Worm (Caenorhabditis elegans) whole organism, dauer: Measurements from ENCODE around the gene C50C3.19.

Source experiments
- unc-62 ChIP-seq: sonication (generic microtip); optimal IDR thresholded peaks from 2 replicates; lab custom pipeline; 2017; ENCODE audit warnings: missing biosample characterization, missing genetic modification reagents, missing genetic modification characterization

C50C3.19 gene

ce11 chrIII:8182573-8182972 is 8.0 kb upstream of the C50C3.19 start:
- TF ChIP-seq unc-62 (GFP tag; lab: Kevin White, UChicago): no peak

ce11 chrIII:8185130-8185529 is 5.5 kb upstream of the C50C3.19 start:
- TF ChIP-seq unc-62 (GFP tag; lab: Kevin White, UChicago): no peak

- TF ChIP-seq unc-62 (GFP tag; lab: Kevin White, UChicago): no peak
These were observed 1.1 kb downstream of the C50C3.19 start, which contains the start of gene C50C3.1 for ce11 chrIII:8191695-8192094. Gene C50C3.1, plus strand, starts transcription at chrIII:8191995.

ce11 chrIII:8199060-8199459 is 8.5 kb downstream of the C50C3.19 start:
- TF ChIP-seq unc-62 (GFP tag; lab: Kevin White, UChicago): no peak

ce11 chrIII:8201117-8201516 is 10.5 kb downstream of the C50C3.19 start, which contains the start of gene unc-36:
Gene unc-36, minus strand, starts transcription at chrIII:8201217.
- TF ChIP-seq unc-62 (GFP tag; lab: Kevin White, UChicago): no peak

- no peak for TF ChIP-seq unc-62 (GFP tag; lab: Kevin White, UChicago)
These were observed 11.2 kb downstream of the C50C3.19 start for ce11 chrIII:8201760-8202159.

- no peak for TF ChIP-seq unc-62 (GFP tag; lab: Kevin White, UChicago)
These were observed 12.1 kb downstream of the C50C3.19 start, which contains the start of gene snb-5 for ce11 chrIII:8202754-8203153. Gene snb-5, plus strand, starts transcription at chrIII:8203054.

ce11 chrIII:8209775-8210174 is 19.2 kb downstream of the C50C3.19 start, which contains the start of gene C30A5.10:
Gene C30A5.10, minus strand, starts transcription at chrIII:8209875.
- TF ChIP-seq unc-62 (GFP tag; lab: Kevin White, UChicago): no peak

ce11 chrIII:8211562-8211961 is 21.0 kb downstream of the C50C3.19 start:
- TF ChIP-seq unc-62 (GFP tag; lab: Kevin White, UChicago): no peak

- TF ChIP-seq unc-62 (GFP tag; lab: Kevin White, UChicago): no peak
These were observed 25.6 kb downstream of the C50C3.19 start, which contains the start of gene unc-86 for ce11 chrIII:8216224-8216623. Gene unc-86, minus strand, starts transcription at chrIII:8216336.

- TF ChIP-seq unc-62 (GFP tag; lab: Kevin White, UChicago): no peak
These were observed 27.3 kb downstream of the C50C3.19 start, which contains the start of gene C30A5.16 for ce11 chrIII:8217919-8218318. Gene C30A5.16, plus strand, starts transcription at chrIII:8218219.

ce11 chrIII:8220081-8220480 is 29.5 kb downstream of the C50C3.19 start:
- TF ChIP-seq unc-62 (GFP tag; lab: Kevin White, UChicago): no peak

ce11 chrIII:8224769-8225168 is 34.2 kb downstream of the C50C3.19 start, which contains the start of gene mob-4:
Gene mob-4, plus strand, starts transcription at chrIII:8225097.
- TF ChIP-seq unc-62 (GFP tag; lab: Kevin White, UChicago): no peak

ce11 chrIII:8226178-8226577 is 35.6 kb downstream of the C50C3.19 start, which contains the start of gene rfs-1:
Gene rfs-1, plus strand, starts transcription at chrIII:8226478.
- no peak for TF ChIP-seq unc-62 (GFP tag; lab: Kevin White, UChicago)

ce11 chrIII:8227511-8227910 is 36.9 kb downstream of the C50C3.19 start, which contains the start of gene fbxl-1:
Gene fbxl-1, plus strand, starts transcription at chrIII:8227830.
- no peak for TF ChIP-seq unc-62 (GFP tag; lab: Kevin White, UChicago)

ce11 chrIII:8228916-8229315 is 38.3 kb downstream of the C50C3.19 start:
- TF ChIP-seq unc-62 (GFP tag; lab: Kevin White, UChicago): no peak

ce11 chrIII:8229480-8229879 is 38.9 kb downstream of the C50C3.19 start:
- TF ChIP-seq unc-62 (GFP tag; lab: Kevin White, UChicago): no peak
